Worm (Caenorhabditis elegans): ENCODE measurements around the gene srx-128.

ce11 chrV:13854306-13854705 is 17.0 kb downstream of the srx-128 start, which contains the start of gene ttr-21:
- TF ChIP-seq nhr-12 (tag; optimal IDR thresholded peaks at IDR 0.05) (no peak), unc-62 (GFP tag; optimal IDR thresholded peaks at IDR 0.05) (no peak), unc-39 (tag; optimal IDR thresholded peaks at IDR 0.05) (no peak), pha-4 (tag; optimal IDR thresholded peaks at IDR 0.05) (no peak), nhr-28 (tag; optimal IDR thresholded peaks at IDR 0.05) (no peak), blmp-1 (tag; optimal IDR thresholded peaks at IDR 0.05) (no peak), elt-3 (tag; optimal IDR thresholded peaks at IDR 0.05) (no peak), mls-2 (tag; optimal IDR thresholded peaks at IDR 0.05) (no peak), flh-1 (GFP tag; optimal IDR thresholded peaks at IDR 0.05) (no peak)
